Fruit fly (Drosophila melanogaster) whole organism, adult: ENCODE data around the gene mRpL14.

Experiments
- CG11617 ChIP-seq: fragments of 200-800 bp; sonication (Bioruptor generic); optimal IDR thresholded peaks from 2 replicates; lab custom pipeline; 2017; ENCODE audit warnings: mild to moderate bottlenecking, missing biosample characterization, missing genetic modification reagents, missing genetic modification characterization
- CG12768 ChIP-seq: fragments of 200-800 bp; sonication (Bioruptor generic); optimal IDR thresholded peaks from 2 replicates; lab custom pipeline; 2017; ENCODE audit warnings: missing biosample characterization, missing genetic modification characterization, mild to moderate bottlenecking, moderate library complexity, missing genetic modification reagents
- CG14711 ChIP-seq: fragments of 200-800 bp; sonication (Bioruptor generic); optimal IDR thresholded peaks from 2 replicates; lab custom pipeline; 2018; ENCODE audit warnings: missing biosample characterization, mild to moderate bottlenecking, missing genetic modification characterization, moderate library complexity
- CG1620 ChIP-seq: fragments of 200-800 bp; sonication (Bioruptor generic); optimal IDR thresholded peaks from 2 replicates; lab custom pipeline; 2016; ENCODE audit warnings: missing biosample characterization, missing genetic modification characterization
- CG33017 ChIP-seq: fragments of 200-800 bp; sonication (Bioruptor generic); optimal IDR thresholded peaks from 2 replicates; lab custom pipeline; 2018; ENCODE audit warnings: missing biosample characterization, mild to moderate bottlenecking, missing genetic modification characterization, moderate library complexity
- CG5204 ChIP-seq: fragments of 200-800 bp; sonication (Bioruptor generic); optimal IDR thresholded peaks from 2 replicates; lab custom pipeline; 2016; ENCODE audit warnings: missing biosample characterization, missing genetic modification characterization
- CG7045 ChIP-seq: fragments of 200-800 bp; sonication (Bioruptor generic); optimal IDR thresholded peaks from 2 replicates; lab custom pipeline; 2017; ENCODE audit warnings: missing biosample characterization, mild to moderate bottlenecking, missing genetic modification characterization
- CG7101 ChIP-seq: fragments of 200-800 bp; sonication (Bioruptor generic); optimal IDR thresholded peaks from 2 replicates; lab custom pipeline; 2018; ENCODE audit warnings: missing biosample characterization, mild to moderate bottlenecking, missing genetic modification characterization, moderate library complexity
- Clk ChIP-seq: fragments of 200-800 bp; sonication (Bioruptor generic); optimal IDR thresholded peaks from 2 replicates; lab custom pipeline; 2017; ENCODE audit warnings: missing biosample characterization, missing genetic modification characterization
- Crg-1 ChIP-seq: fragments of 200-800 bp; sonication (Bioruptor generic); optimal IDR thresholded peaks from 2 replicates; lab custom pipeline; 2016; ENCODE audit warnings: missing biosample characterization, missing genetic modification characterization
- Hr96 ChIP-seq: fragments of 200-800 bp; sonication (Bioruptor generic); optimal IDR thresholded peaks from 2 replicates; lab custom pipeline; 2016; ENCODE audit warnings: missing biosample characterization, missing genetic modification characterization
- Mnt ChIP-seq: fragments of 200-800 bp; sonication (Bioruptor generic); optimal IDR thresholded peaks from 2 replicates; lab custom pipeline; 2016; ENCODE audit warnings: missing biosample characterization, mild to moderate bottlenecking, missing genetic modification characterization
- bab1 ChIP-seq: fragments of 200-800 bp; sonication (Bioruptor generic); optimal IDR thresholded peaks from 3 replicates; lab custom pipeline; 2019; ENCODE audit warnings: missing biosample characterization, mild to moderate bottlenecking, missing genetic modification characterization, moderate library complexity
- cic ChIP-seq: fragments of 200-800 bp; sonication (Bioruptor generic); optimal IDR thresholded peaks from 2 replicates; lab custom pipeline; 2017; ENCODE audit warnings: missing biosample characterization, mild to moderate bottlenecking, missing genetic modification characterization, moderate library complexity
- cnc ChIP-seq, 2 experiments: fragments of >200 bp; optimal IDR thresholded peaks; 2 replicates each; lab custom pipeline; 2017
- kay ChIP-seq: fragments of 200-800 bp; sonication (Bioruptor generic); peaks from one replicate; lab custom pipeline; 2016; ENCODE audit warnings: missing biosample characterization, missing genetic modification characterization, borderline replicate concordance
- ovo ChIP-seq: fragments of 200-800 bp; sonication (Bioruptor generic); optimal IDR thresholded peaks from 2 replicates; lab custom pipeline; 2016; ENCODE audit warnings: missing biosample characterization, missing genetic modification characterization
- pad ChIP-seq: fragments of 200-800 bp; sonication (Bioruptor generic); optimal IDR thresholded peaks from 3 replicates; lab custom pipeline; 2017; ENCODE audit warnings: missing biosample characterization, missing genetic modification characterization, mild to moderate bottlenecking, moderate library complexity, missing genetic modification reagents
- tj ChIP-seq: fragments of 200-800 bp; sonication (Bioruptor generic); optimal IDR thresholded peaks from 3 replicates; lab custom pipeline; 2017; ENCODE audit warnings: missing biosample characterization, mild to moderate bottlenecking, missing genetic modification characterization, moderate library complexity
- toe ChIP-seq: fragments of 200-800 bp; sonication (Bioruptor generic); optimal IDR thresholded peaks from 2 replicates; lab custom pipeline; 2016; ENCODE audit warnings: missing biosample characterization, missing genetic modification characterization

mRpL14 gene

DNA sequence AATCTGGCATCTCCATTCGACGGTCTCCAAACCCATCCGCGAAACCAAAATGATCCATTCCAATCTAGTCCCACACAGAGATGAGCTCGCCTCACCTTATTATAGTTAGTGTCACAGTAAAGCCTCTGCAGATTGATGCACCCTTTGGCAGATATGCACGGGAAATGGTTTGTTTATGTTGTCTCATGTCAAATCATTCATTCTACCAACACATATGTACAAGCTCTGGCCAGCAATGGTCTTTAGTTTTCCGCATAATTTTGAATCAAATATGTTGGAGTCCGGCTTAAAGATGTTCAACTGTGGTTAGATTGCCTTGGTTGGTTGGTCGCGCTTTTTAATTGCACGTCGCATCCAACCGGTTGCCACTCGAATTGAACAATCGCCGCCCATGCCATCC, 13.7 kb upstream of the mRpL14 start:
- TF ChIP-seq CG33017 (no peak), cnc (optimal IDR thresholded peaks at IDR 0.05; lab: Kevin White, UChicago) (no peak), CG14711 (tag; lab: Kevin White, UChicago) (no peak), Hr96 (no peak), tj (GFP tag; lab: Kevin White, UChicago) (no peak), CG12768 (no peak)

DNA sequence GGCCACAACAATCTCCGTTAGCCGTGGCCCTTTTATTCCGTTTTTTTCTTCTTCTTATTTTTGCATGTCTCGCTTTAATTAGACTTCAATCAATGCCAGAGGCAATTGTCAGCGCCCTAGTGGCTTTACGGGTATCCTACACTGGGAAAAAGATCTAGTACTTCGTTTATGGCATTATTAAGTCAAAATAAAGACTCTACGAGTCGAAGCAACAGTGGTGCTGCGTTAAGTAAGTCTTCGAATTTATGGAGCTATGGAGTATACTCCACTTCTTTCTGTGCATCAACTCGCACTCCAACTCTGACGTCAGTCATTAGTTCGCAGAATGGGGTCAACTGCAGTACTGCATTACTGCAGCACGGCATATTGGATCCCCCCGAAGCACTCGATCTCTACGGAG, 12.0 kb upstream of the mRpL14 start:
- no peak for TF ChIP-seq bab1 (GFP tag; lab: Kevin White, UChicago)
- TF ChIP-seq CG14711 (tag; lab: Kevin White, UChicago), result no peak
- no peak for TF ChIP-seq cic (GFP tag; lab: Kevin White, UChicago)
- TF ChIP-seq cnc (optimal IDR thresholded peaks at IDR 0.05; lab: Kevin White, UChicago), result no peak
- TF ChIP-seq Clk, result no peak
- no peak for TF ChIP-seq Crg-1 (GFP tag; lab: Kevin White, UChicago)
- TF ChIP-seq CG1620 (GFP tag; lab: Kevin White, UChicago), result no peak
- no peak for TF ChIP-seq CG5204 (GFP tag; lab: Kevin White, UChicago)
- no peak for TF ChIP-seq CG7101 (tag; lab: Kevin White, UChicago)
- no peak for TF ChIP-seq CG11617 (GFP tag; lab: Kevin White, UChicago)
- TF ChIP-seq tj (GFP tag; lab: Kevin White, UChicago), result no peak
- TF ChIP-seq toe (GFP tag; lab: Kevin White, UChicago), result no peak
- TF ChIP-seq CG12768, result no peak
- no peak for TF ChIP-seq Mnt (GFP tag; lab: Kevin White, UChicago)
- no peak for TF ChIP-seq ovo (GFP tag; lab: Kevin White, UChicago)
- no peak for TF ChIP-seq CG7045 (GFP tag; lab: Kevin White, UChicago)
- no peak for TF ChIP-seq Hr96
- TF ChIP-seq kay (GFP tag; lab: Kevin White, UChicago), result no peak
- TF ChIP-seq CG33017, result no peak
- no peak for TF ChIP-seq pad (GFP tag; lab: Kevin White, UChicago)

DNA sequence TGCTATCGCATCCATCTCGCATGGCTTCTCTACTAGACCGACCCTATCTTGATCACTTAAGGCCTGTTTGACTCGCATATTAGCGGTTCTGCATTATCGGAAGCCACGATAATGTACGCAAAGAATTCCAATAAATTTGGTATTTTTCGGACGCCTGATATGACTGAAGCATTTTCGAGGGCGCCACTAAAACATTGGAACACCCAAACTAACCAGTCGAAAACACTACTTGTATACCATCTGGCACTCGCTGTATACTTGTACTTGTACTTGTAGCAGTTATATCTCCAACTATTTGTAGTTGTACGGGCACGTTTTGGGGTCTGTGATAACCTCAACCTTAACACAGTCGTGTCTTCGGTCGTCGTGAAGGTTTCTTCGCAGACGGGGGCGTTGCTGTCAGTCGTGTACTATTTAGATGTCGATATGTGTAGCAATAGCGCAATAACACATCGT, 11.1 kb upstream of the mRpL14 start:
- no peak for TF ChIP-seq Hr96
- TF ChIP-seq toe (GFP tag; lab: Kevin White, UChicago), result no peak
- no peak for TF ChIP-seq tj (GFP tag; lab: Kevin White, UChicago)
- no peak for TF ChIP-seq Mnt (GFP tag; lab: Kevin White, UChicago)
- TF ChIP-seq cic (GFP tag; lab: Kevin White, UChicago), result no peak
- no peak for TF ChIP-seq Crg-1 (GFP tag; lab: Kevin White, UChicago)
- TF ChIP-seq CG11617 (GFP tag; lab: Kevin White, UChicago), result no peak
- no peak for TF ChIP-seq ovo (GFP tag; lab: Kevin White, UChicago)

DNA sequence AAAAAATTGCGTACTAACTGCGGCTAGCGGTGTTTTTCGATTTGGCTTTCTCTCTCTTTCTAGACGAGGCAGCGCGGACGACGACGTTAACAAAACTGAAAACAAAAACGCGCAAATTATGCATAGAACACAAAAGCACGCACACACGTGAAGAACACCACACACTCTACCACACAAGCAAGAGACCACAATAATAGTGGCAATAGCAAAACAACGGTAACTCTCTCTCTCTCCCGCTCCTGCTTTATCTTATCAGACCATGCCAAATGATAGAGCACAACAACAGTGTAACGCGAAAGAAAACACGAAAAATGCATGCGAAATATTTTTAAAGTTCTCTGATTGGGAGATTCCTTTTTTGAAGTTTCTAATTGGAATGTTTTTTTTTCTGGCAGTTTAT, 9.7 kb upstream of the mRpL14 start:
- TF ChIP-seq Hr96, result no peak
- TF ChIP-seq toe (GFP tag; lab: Kevin White, UChicago), result no peak
- no peak for TF ChIP-seq CG33017
- no peak for TF ChIP-seq cic (GFP tag; lab: Kevin White, UChicago)
- TF ChIP-seq bab1 (GFP tag; lab: Kevin White, UChicago), result no peak
- peak; percentile 38 for TF ChIP-seq ovo (GFP tag; lab: Kevin White, UChicago)
- TF ChIP-seq CG7101 (tag; lab: Kevin White, UChicago), result no peak
- TF ChIP-seq cnc (optimal IDR thresholded peaks at IDR 0.05; lab: Kevin White, UChicago), result no peak
- no peak for TF ChIP-seq kay (GFP tag; lab: Kevin White, UChicago)
- peak; percentile 63 for TF ChIP-seq pad (GFP tag; lab: Kevin White, UChicago)
- TF ChIP-seq CG5204 (GFP tag; lab: Kevin White, UChicago), result no peak
- TF ChIP-seq Mnt (GFP tag; lab: Kevin White, UChicago), result peak; percentile 5
- TF ChIP-seq CG14711 (tag; lab: Kevin White, UChicago), result no peak
- TF ChIP-seq CG11617 (GFP tag; lab: Kevin White, UChicago), result no peak

DNA sequence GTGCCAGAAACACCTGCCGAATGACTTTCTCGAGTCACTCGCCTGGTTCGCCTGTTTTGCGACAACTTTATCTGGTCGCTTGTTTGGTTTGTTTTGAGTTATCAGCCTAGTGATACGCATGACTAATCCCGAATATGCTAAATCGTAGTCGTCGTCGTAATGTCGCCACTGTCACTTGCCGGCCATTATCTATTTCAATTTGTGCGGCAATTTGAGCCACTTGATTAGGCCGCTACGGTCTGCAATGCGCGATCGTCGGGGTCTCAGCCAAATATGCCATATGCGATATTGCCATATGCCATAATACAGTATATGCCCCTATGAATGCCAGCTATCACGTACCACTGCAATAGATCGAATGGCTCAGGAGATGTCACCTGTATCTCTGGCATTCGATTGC, 8.4 kb upstream of the mRpL14 start:
- TF ChIP-seq CG5204 (GFP tag; lab: Kevin White, UChicago) (no peak), CG7045 (GFP tag; lab: Kevin White, UChicago) (no peak), CG1620 (GFP tag; lab: Kevin White, UChicago) (no peak), cic (GFP tag; lab: Kevin White, UChicago) (no peak), cnc (optimal IDR thresholded peaks at IDR 0.05; lab: Kevin White, UChicago) (no peak), ovo (GFP tag; lab: Kevin White, UChicago) (no peak), CG11617 (GFP tag; lab: Kevin White, UChicago) (no peak), CG14711 (tag; lab: Kevin White, UChicago) (no peak), kay (GFP tag; lab: Kevin White, UChicago) (peak; percentile 39), Clk (no peak), Mnt (GFP tag; lab: Kevin White, UChicago) (peak; percentile 9)

DNA sequence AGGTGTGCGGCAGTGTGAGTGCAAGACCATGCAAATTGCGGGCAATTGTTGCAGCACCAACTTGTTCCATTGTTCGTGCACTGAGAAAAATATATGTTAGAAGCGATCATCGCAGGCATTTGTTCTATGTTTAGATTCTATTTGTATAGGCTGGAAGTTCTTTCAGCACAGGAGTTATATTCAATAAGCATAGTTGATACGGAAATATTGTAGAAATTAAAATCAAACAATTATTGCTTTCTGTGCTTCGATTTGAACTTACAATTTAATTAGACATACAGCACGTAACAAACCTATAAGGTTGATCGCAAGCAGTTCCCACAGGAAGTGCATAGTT, 5.7 kb upstream of the mRpL14 start:
- TF ChIP-seq kay (GFP tag; lab: Kevin White, UChicago), result no peak

DNA sequence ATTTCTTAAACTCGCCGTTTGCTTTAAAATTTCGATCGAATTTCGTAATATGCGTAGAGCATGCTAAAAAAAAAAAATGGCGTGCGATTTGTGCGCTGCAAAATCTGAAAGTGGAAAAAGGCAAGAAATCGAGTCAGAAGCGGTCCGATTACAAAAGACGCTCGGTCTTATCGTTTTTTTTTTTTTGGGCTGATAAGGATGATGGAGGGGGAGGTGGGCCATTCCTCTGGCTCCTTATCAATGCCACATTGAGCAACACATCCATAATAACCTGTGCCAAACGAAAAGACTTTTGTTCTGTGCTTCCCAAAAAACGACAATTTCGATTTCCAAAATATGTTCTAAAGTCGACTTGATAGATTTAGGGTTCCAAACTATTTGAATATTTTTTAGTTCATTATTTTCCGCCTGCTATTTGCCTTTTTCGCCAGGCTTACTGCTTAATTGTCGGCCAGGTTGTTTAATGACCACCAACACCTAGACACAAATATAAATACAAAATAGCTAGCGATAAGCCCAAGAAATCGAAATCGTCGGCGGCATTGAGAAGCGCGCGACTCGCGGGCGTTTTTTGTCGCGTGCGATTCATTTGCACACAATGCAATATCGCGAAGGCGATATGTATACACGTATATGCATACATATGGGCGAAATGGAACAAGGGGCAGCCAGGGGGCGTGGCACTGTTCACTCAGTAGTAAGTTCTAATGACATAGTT, 5.2 kb upstream of the mRpL14 start:
- TF ChIP-seq ovo (GFP tag; lab: Kevin White, UChicago) (no peak), CG12768 (no peak), pad (GFP tag; lab: Kevin White, UChicago) (no peak), Clk (no peak), CG5204 (GFP tag; lab: Kevin White, UChicago) (no peak)
